Worm (Caenorhabditis elegans) whole organism, young adult: ENCODE measurements around the gene C08E8.6.

Source experiments
- B0019.2 ChIP-seq: fragments of 200-800 bp; sonication (Bioruptor generic); conservative IDR thresholded peaks from 2 replicates; pipeline ENCODE4 v1.3.6; 2022; ENCODE audit warnings: missing genetic modification reagents, missing genetic modification characterization, missing compliant biosample characterization
- C06A6.2 ChIP-seq: fragments of 200-800 bp; sonication (Bioruptor generic); conservative IDR thresholded peaks from 2 replicates; pipeline ENCODE4 v1.3.6; 2022; ENCODE audit warnings: missing genetic modification characterization, missing compliant biosample characterization
- C17E4.6 ChIP-seq: fragments of 200-800 bp; sonication (Bioruptor generic); IDR thresholded peaks from 2 replicates; pipeline ENCODE4 v1.3.6; 2022; ENCODE audit warnings: missing genetic modification reagents, missing genetic modification characterization, missing compliant biosample characterization
- F37B4.10 ChIP-seq: fragments of 200-800 bp; sonication (Bioruptor generic); IDR thresholded peaks from 2 replicates; pipeline ENCODE4 v1.3.6; 2022; ENCODE audit warnings: missing genetic modification characterization, missing compliant biosample characterization
- F57C9.4 ChIP-seq: sonication (generic microtip); optimal IDR thresholded peaks from 2 replicates; lab custom pipeline; 2017; ENCODE audit warnings: mild to moderate bottlenecking, missing genetic modification characterization, missing compliant biosample characterization
- Y53F4B.3 ChIP-seq: fragments of 200-800 bp; sonication (Bioruptor generic); IDR thresholded peaks from 2 replicates; pipeline ENCODE4 v1.3.6; 2022; ENCODE audit warnings: missing genetic modification reagents, missing genetic modification characterization, missing compliant biosample characterization
- Y56A3A.18 ChIP-seq: fragments of 200-800 bp; sonication (Bioruptor generic); IDR thresholded peaks from 2 replicates; pipeline ENCODE4 v1.3.6; 2022; ENCODE audit warnings: missing genetic modification reagents, missing genetic modification characterization, missing compliant biosample characterization
- Y95B8A.8 ChIP-seq: fragments of 200-800 bp; sonication (Bioruptor generic); IDR thresholded peaks from 2 replicates; pipeline ENCODE4 v1.3.6; 2022; ENCODE audit warnings: missing genetic modification reagents, missing genetic modification characterization, missing compliant biosample characterization
- aptf-3 ChIP-seq: fragments of 200-800 bp; sonication (Bioruptor generic); IDR thresholded peaks from 2 replicates; pipeline ENCODE4 v1.3.6; 2022; ENCODE audit warnings: missing genetic modification characterization, missing compliant biosample characterization
- bed-1 ChIP-seq: fragments of 200-800 bp; sonication (Bioruptor generic); IDR thresholded peaks from 2 replicates; pipeline ENCODE4 v1.3.6; 2022; ENCODE audit warnings: missing genetic modification reagents, missing genetic modification characterization, missing compliant biosample characterization
- ccch-3 ChIP-seq: fragments of 200-800 bp; sonication (Bioruptor generic); optimal IDR thresholded peaks from 2 replicates; lab custom pipeline; 2018; ENCODE audit warnings: mild to moderate bottlenecking, missing genetic modification characterization, missing compliant biosample characterization
- cebp-1 ChIP-seq, 2 experiments: fragments of 200-800 bp in 1 of 2; sonication (Bioruptor generic) in 1 of 2; sonication (generic microtip) in 1 of 2; IDR thresholded peaks in 1 of 2; optimal IDR thresholded peaks in 1 of 2; 2 replicates each; pipeline versions ENCODE4 v1.3.6 to Lab custom; 2017 to 2022; ENCODE audit warnings: missing compliant biosample characterization in 2 of 2, missing genetic modification characterization in 2 of 2, mild to moderate bottlenecking in 1 of 2, missing genetic modification reagents in 1 of 2, moderate library complexity in 1 of 2
- dpff-1 ChIP-seq: sonication (generic microtip); optimal IDR thresholded peaks from 2 replicates; lab custom pipeline; 2017; ENCODE audit warnings: mild to moderate bottlenecking, missing genetic modification characterization, missing compliant biosample characterization
- efl-1 ChIP-seq: fragments of 150-350 bp; optimal IDR thresholded peaks from 2 replicates; lab custom pipeline; 2014; ENCODE audit warnings: missing biosample characterization, missing genetic modification reagents, missing genetic modification characterization
- egl-44 ChIP-seq: fragments of 200-800 bp; sonication (Bioruptor generic); IDR thresholded peaks from 2 replicates; pipeline ENCODE4 v1.3.6; 2022; ENCODE audit warnings: missing genetic modification reagents, missing genetic modification characterization, missing compliant biosample characterization
- ekl-4 ChIP-seq: fragments of 200-800 bp; sonication (Bioruptor generic); IDR thresholded peaks from 2 replicates; pipeline ENCODE4 v1.3.6; 2022; ENCODE audit warnings: missing genetic modification reagents, missing genetic modification characterization, missing compliant biosample characterization
- gei-17 ChIP-seq: fragments of 200-800 bp; sonication (Bioruptor generic); optimal IDR thresholded peaks from 2 replicates; lab custom pipeline; 2018; ENCODE audit warnings: mild to moderate bottlenecking, missing genetic modification characterization, missing compliant biosample characterization
- him-1 ChIP-seq: sonication (generic microtip); optimal IDR thresholded peaks from 2 replicates; lab custom pipeline; 2016; ENCODE audit warnings: missing genotype, missing genetic modification reagents, missing genetic modification characterization, missing compliant biosample characterization
- hlh-12 ChIP-seq: sonication (generic microtip); optimal IDR thresholded peaks from 2 replicates; lab custom pipeline; 2016; ENCODE audit warnings: missing genetic modification characterization, missing compliant biosample characterization
- hmg-1.2 ChIP-seq: fragments of 200-800 bp; sonication (Bioruptor generic); IDR thresholded peaks from 2 replicates; pipeline ENCODE4 v1.3.6; 2022; ENCODE audit warnings: missing genetic modification reagents, missing genetic modification characterization, missing compliant biosample characterization
- hsf-1 ChIP-seq: fragments of 200-800 bp; sonication (Bioruptor generic); IDR thresholded peaks from 2 replicates; pipeline ENCODE4 v1.3.6; 2022; ENCODE audit warnings: missing genetic modification reagents, missing genetic modification characterization, missing compliant biosample characterization
- lsl-1 ChIP-seq: fragments of 200-800 bp; sonication (Bioruptor generic); optimal IDR thresholded peaks from 2 replicates; lab custom pipeline; 2018; ENCODE audit warnings: mild to moderate bottlenecking, missing genetic modification characterization, moderate library complexity, missing compliant biosample characterization
- madf-8 ChIP-seq: fragments of 200-800 bp; sonication (Bioruptor generic); conservative IDR thresholded peaks from 2 replicates; pipeline ENCODE4 v1.3.6; 2022; ENCODE audit warnings: missing genetic modification reagents, missing genetic modification characterization, missing compliant biosample characterization
- mel-28 ChIP-seq: sonication (generic microtip); optimal IDR thresholded peaks from 2 replicates; lab custom pipeline; 2016; ENCODE audit warnings: borderline replicate concordance, mild to moderate bottlenecking, missing genetic modification characterization, missing compliant biosample characterization
- nfyb-1 ChIP-seq: fragments of 200-800 bp; sonication (Bioruptor generic); IDR thresholded peaks from 2 replicates; pipeline ENCODE4 v1.3.6; 2022; ENCODE audit warnings: missing genetic modification reagents, missing genetic modification characterization, missing compliant biosample characterization
- nhr-120 ChIP-seq: fragments of 200-800 bp; sonication (Bioruptor generic); IDR thresholded peaks from 2 replicates; pipeline ENCODE4 v1.3.6; 2022; ENCODE audit warnings: missing genetic modification characterization, missing compliant biosample characterization
- somi-1 ChIP-seq: fragments of 200-800 bp; sonication (Bioruptor generic); optimal IDR thresholded peaks from 2 replicates; lab custom pipeline; 2018; ENCODE audit warnings: mild to moderate bottlenecking, missing genetic modification characterization, missing compliant biosample characterization
- sptf-2 ChIP-seq: fragments of 200-800 bp; sonication (Bioruptor generic); optimal IDR thresholded peaks from 2 replicates; lab custom pipeline; 2018; ENCODE audit warnings: mild to moderate bottlenecking, missing genetic modification characterization, missing compliant biosample characterization
- unc-62 ChIP-seq: fragments of 150-350 bp; optimal IDR thresholded peaks from 2 replicates; lab custom pipeline; 2014; ENCODE audit warnings: missing biosample characterization, missing genetic modification reagents, missing genetic modification characterization
- zfh-2 ChIP-seq: fragments of 200-800 bp; sonication (Bioruptor generic); conservative IDR thresholded peaks from 2 replicates; pipeline ENCODE4 v1.3.6; 2022; ENCODE audit warnings: missing genetic modification reagents, missing genetic modification characterization, missing compliant biosample characterization
- zim-3 ChIP-seq: sonication (generic microtip); optimal IDR thresholded peaks from 2 replicates; lab custom pipeline; 2017; ENCODE audit warnings: mild to moderate bottlenecking, missing genetic modification characterization, moderate library complexity, missing compliant biosample characterization
- ztf-22 ChIP-seq: fragments of 200-800 bp; sonication (Bioruptor generic); optimal IDR thresholded peaks from 2 replicates; lab custom pipeline; 2018; ENCODE audit warnings: mild to moderate bottlenecking, missing genetic modification characterization, moderate library complexity, missing compliant biosample characterization
- ztf-25 ChIP-seq: fragments of 200-800 bp; sonication (Bioruptor generic); IDR thresholded peaks from 2 replicates; pipeline ENCODE4 v1.3.6; 2022; ENCODE audit warnings: missing genetic modification reagents, missing genetic modification characterization, missing compliant biosample characterization
- ztf-28 ChIP-seq: fragments of 200-800 bp; sonication (Bioruptor generic); IDR thresholded peaks from 2 replicates; pipeline ENCODE4 v1.3.6; 2022; ENCODE audit warnings: missing genetic modification reagents, missing genetic modification characterization, missing compliant biosample characterization

Gene C08E8.6

DNA sequence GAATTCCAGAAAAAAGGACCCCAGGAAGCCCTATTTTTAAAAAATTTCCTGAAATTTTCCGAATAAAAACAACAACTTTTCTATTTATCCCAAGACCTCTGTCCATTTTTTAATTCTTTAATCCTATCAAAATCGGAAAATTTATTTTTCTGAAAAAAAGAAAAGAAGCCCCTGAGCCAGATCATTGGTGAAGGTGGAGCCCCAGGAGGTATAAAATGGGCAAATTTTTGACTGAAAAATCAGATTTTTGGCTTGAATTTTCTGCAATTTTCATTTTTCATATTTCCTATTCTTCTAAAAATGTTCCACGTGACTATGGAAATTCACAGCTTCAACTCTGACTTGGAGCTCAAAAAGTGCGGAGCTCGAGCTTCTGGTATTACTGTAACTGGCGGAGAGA is 10.6 kb upstream of the C08E8.6 start, which contains the start of gene Y51A2B.8:
Gene Y51A2B.8 (plus strand): TSS at position 301 of the 400 bp plus-strand sequence.
- TF ChIP-seq B0019.2 (GFP tag; lab: Robert Waterston, UW): no peak
- TF ChIP-seq ekl-4 (GFP tag; lab: Robert Waterston, UW): no peak
- TF ChIP-seq C17E4.6: no peak
- TF ChIP-seq F37B4.10 (GFP tag; lab: Robert Waterston, UW): no peak
- TF ChIP-seq hmg-1.2 (GFP tag; lab: Robert Waterston, UW): no peak
- TF ChIP-seq Y53F4B.3 (GFP tag; lab: Robert Waterston, UW): no peak
- no peak for TF ChIP-seq Y95B8A.8 (GFP tag; lab: Robert Waterston, UW)
- TF ChIP-seq F57C9.4: no peak
- TF ChIP-seq unc-62 (GFP tag; lab: Kevin White, UChicago): no peak
- no peak for TF ChIP-seq ztf-22
- no peak for TF ChIP-seq him-1 (tag; lab: Kevin White, UChicago)
- no peak for TF ChIP-seq dpff-1 (tag; lab: Kevin White, UChicago)
- no peak for TF ChIP-seq C06A6.2
- TF ChIP-seq madf-8 (GFP tag; lab: Robert Waterston, UW): no peak
- no peak for TF ChIP-seq somi-1 (GFP tag; lab: Kevin White, UChicago)
- no peak for TF ChIP-seq aptf-3 (GFP tag; lab: Robert Waterston, UW)

DNA sequence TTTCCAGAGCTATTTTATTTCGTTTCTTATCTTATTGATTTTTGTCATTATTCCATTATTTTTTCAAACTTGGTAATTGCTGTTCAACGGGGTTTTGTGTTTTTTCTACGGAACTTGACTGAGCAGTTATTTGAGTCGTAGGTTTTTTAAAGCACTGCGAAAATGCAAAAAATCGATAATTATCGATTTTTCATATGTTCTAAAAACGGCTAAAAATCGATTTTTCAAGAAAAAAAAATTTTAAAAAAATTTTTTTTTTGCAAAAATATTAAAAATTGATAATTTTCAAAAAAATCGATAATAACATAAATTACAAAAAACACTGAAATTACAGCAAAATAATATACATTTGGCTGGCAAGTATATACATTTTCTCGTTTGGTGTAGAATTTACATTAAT is 7.3 kb upstream of the C08E8.6 start:
- no peak for TF ChIP-seq egl-44 (GFP tag; lab: Robert Waterston, UW)
- TF ChIP-seq sptf-2 (GFP tag; lab: Kevin White, UChicago): no peak
- no peak for TF ChIP-seq gei-17 (GFP tag; lab: Kevin White, UChicago)
- TF ChIP-seq zfh-2 (GFP tag; lab: Robert Waterston, UW): no peak
- TF ChIP-seq ekl-4 (GFP tag; lab: Robert Waterston, UW): no peak
- no peak for TF ChIP-seq ztf-28 (GFP tag; lab: Robert Waterston, UW)
- no peak for TF ChIP-seq nhr-120 (GFP tag; lab: Robert Waterston, UW)
- no peak for TF ChIP-seq hlh-12 (tag; lab: Kevin White, UChicago)
- TF ChIP-seq efl-1: no peak
- no peak for TF ChIP-seq bed-1 (GFP tag; lab: Robert Waterston, UW)

- TF ChIP-seq zim-3 (tag; lab: Kevin White, UChicago): no peak
- no peak for TF ChIP-seq nfyb-1 (GFP tag; lab: Robert Waterston, UW)
- no peak for TF ChIP-seq Y56A3A.18
- no peak for TF ChIP-seq hsf-1
- no peak for TF ChIP-seq ztf-25 (GFP tag; lab: Robert Waterston, UW)
- TF ChIP-seq mel-28: no peak
- TF ChIP-seq lsl-1 (GFP tag; lab: Kevin White, UChicago): no peak
Measured at ce11 chrV:18374194-18374593, 6.0 kb upstream of the C08E8.6 start, which contains the start of gene Y51A2B.2. Gene Y51A2B.2, plus strand, starts transcription at chrV:18374494.

- peak; percentile 89 for TF ChIP-seq cebp-1 (GFP tag; IDR thresholded peaks at IDR 0.05; lab: Robert Waterston, UW)
- peak; percentile 97 for TF ChIP-seq cebp-1 (tag; optimal IDR thresholded peaks at IDR 0.05; lab: Kevin White, UChicago)
- no peak for TF ChIP-seq ccch-3 (GFP tag; lab: Kevin White, UChicago)
Measured at ce11 chrV:18371579-18371978, 3.4 kb upstream of the C08E8.6 start, which contains the start of gene C08E8.4. Gene C08E8.4, plus strand, starts transcription at chrV:18371846.
